Worm (Caenorhabditis elegans) whole organism, L3 larva: ENCODE measurements around the gene C06A1.3.
A peak's percentile ranks its signal among the peaks of the same experiment; 100 is the strongest.

ENCODE experiments used
- R02D3.7 ChIP-seq: fragments of 150-350 bp; optimal IDR thresholded peaks from 2 replicates; lab custom pipeline; 2014; ENCODE audit warnings: missing biosample characterization, missing genetic modification characterization
- aly-2 ChIP-seq: fragments of 150-350 bp; optimal IDR thresholded peaks from 2 replicates; lab custom pipeline; 2014; ENCODE audit warnings: missing biosample characterization, missing genetic modification characterization
- ama-1 ChIP-seq: fragments of 150-350 bp; optimal IDR thresholded peaks from 2 replicates; lab custom pipeline; 2018
- ceh-28 ChIP-seq: fragments of 150-350 bp; optimal IDR thresholded peaks from 2 replicates; lab custom pipeline; 2014; ENCODE audit warnings: missing biosample characterization, missing genetic modification reagents, missing genetic modification characterization
- ceh-9 ChIP-seq: sonication (generic microtip); optimal IDR thresholded peaks from 2 replicates; lab custom pipeline; 2018; ENCODE audit warnings: missing biosample characterization, missing genetic modification characterization
- egl-27 ChIP-seq: sonication (generic microtip); optimal IDR thresholded peaks from 4 replicates; lab custom pipeline; 2017; ENCODE audit warnings: missing biosample characterization, missing genetic modification reagents, missing genetic modification characterization
- egl-5 ChIP-seq: fragments of 150-350 bp; optimal IDR thresholded peaks from 2 replicates; lab custom pipeline; 2017; ENCODE audit warnings: missing biosample characterization, missing genetic modification reagents, missing genetic modification characterization, inconsistent platforms
- elt-1 ChIP-seq: fragments of 150-350 bp; optimal IDR thresholded peaks from 2 replicates; lab custom pipeline; 2014; ENCODE audit warnings: missing biosample characterization, missing genetic modification characterization
- elt-2 ChIP-seq: sonication (generic microtip); optimal IDR thresholded peaks from 2 replicates; lab custom pipeline; 2016; ENCODE audit warnings: missing genetic modification reagents, mild to moderate bottlenecking, missing genetic modification characterization, missing compliant biosample characterization
- elt-3 ChIP-seq, 3 experiments: fragments of 150-350 bp in 1 of 3; sonication (generic microtip) in 2 of 3; optimal IDR thresholded peaks; 2 replicates in 2 of 3; 4 replicates in 1 of 3; lab custom pipeline; 2014 to 2017; ENCODE audit warnings: missing biosample characterization in 3 of 3, missing genetic modification characterization in 3 of 3
- fkh-10 ChIP-seq: sonication (generic microtip); optimal IDR thresholded peaks from 2 replicates; lab custom pipeline; 2017; ENCODE audit warnings: missing biosample characterization, missing genetic modification reagents, missing genetic modification characterization
- fkh-2 ChIP-seq: fragments of 150-350 bp; optimal IDR thresholded peaks from 2 replicates; lab custom pipeline; 2014; ENCODE audit warnings: missing biosample characterization, missing genetic modification reagents, missing genetic modification characterization
- fos-1 ChIP-seq: fragments of 150-350 bp; optimal IDR thresholded peaks from 2 replicates; lab custom pipeline; 2014; ENCODE audit warnings: missing biosample characterization, missing genetic modification characterization
- hmg-11 ChIP-seq: sonication (generic microtip); optimal IDR thresholded peaks from 2 replicates; lab custom pipeline; 2016; ENCODE audit warnings: missing genetic modification characterization, missing compliant biosample characterization
- jun-1 ChIP-seq: fragments of 150-350 bp; optimal IDR thresholded peaks from 2 replicates; lab custom pipeline; 2014; ENCODE audit warnings: missing biosample characterization, missing genetic modification reagents, missing genetic modification characterization
- lin-15B ChIP-seq: fragments of 150-350 bp; optimal IDR thresholded peaks from 2 replicates; lab custom pipeline; 2014; ENCODE audit warnings: missing biosample characterization, missing genetic modification characterization
- lin-39 ChIP-seq: fragments of 150-350 bp; optimal IDR thresholded peaks from 2 replicates; lab custom pipeline; 2018; ENCODE audit warnings: missing biosample characterization, missing genetic modification reagents, missing genetic modification characterization
- lsy-12 ChIP-seq: sonication (generic microtip); optimal IDR thresholded peaks from 2 replicates; lab custom pipeline; 2016; ENCODE audit warnings: mild to moderate bottlenecking, missing genetic modification characterization, missing compliant biosample characterization
- mdl-1 ChIP-seq: fragments of 150-350 bp; optimal IDR thresholded peaks from 2 replicates; lab custom pipeline; 2014; ENCODE audit warnings: missing biosample characterization, missing genetic modification characterization
- mml-1 ChIP-seq: fragments of 150-350 bp; sonication (generic microtip); optimal IDR thresholded peaks from 3 replicates; lab custom pipeline; 2014; ENCODE audit warnings: missing biosample characterization, missing genetic modification characterization
- nfya-1 ChIP-seq: sonication (generic microtip); optimal IDR thresholded peaks from 2 replicates; lab custom pipeline; 2017; ENCODE audit warnings: missing genetic modification characterization, mild to moderate bottlenecking, missing compliant biosample characterization, antibody characterized with exemption, moderate library complexity; ENCODE audit not compliant: insufficient read depth
- nhr-11 ChIP-seq: fragments of 150-350 bp; optimal IDR thresholded peaks from 2 replicates; lab custom pipeline; 2014; ENCODE audit warnings: missing biosample characterization, missing genetic modification characterization
- nhr-12 ChIP-seq: fragments of 150-350 bp; optimal IDR thresholded peaks from 2 replicates; lab custom pipeline; 2014; ENCODE audit warnings: missing biosample characterization, missing genetic modification characterization
- nhr-23 ChIP-seq: fragments of 150-350 bp; optimal IDR thresholded peaks from 2 replicates; lab custom pipeline; 2014; ENCODE audit warnings: missing biosample characterization, missing genetic modification reagents, missing genetic modification characterization
- nhr-25 ChIP-seq: sonication (generic microtip); optimal IDR thresholded peaks from 2 replicates; lab custom pipeline; 2017; ENCODE audit warnings: missing biosample characterization, missing genetic modification characterization
- nhr-43 ChIP-seq: sonication (generic microtip); optimal IDR thresholded peaks from 2 replicates; lab custom pipeline; 2016; ENCODE audit warnings: mild to moderate bottlenecking, missing genetic modification characterization, missing compliant biosample characterization; ENCODE audit not compliant: poor library complexity, severe bottlenecking
- nhr-76 ChIP-seq: fragments of 150-350 bp; sonication (generic microtip); optimal IDR thresholded peaks from 5 replicates; lab custom pipeline; 2014; ENCODE audit warnings: missing biosample characterization, missing genetic modification characterization
- pha-4 ChIP-seq: fragments of 150-350 bp; optimal IDR thresholded peaks from 2 replicates; lab custom pipeline; 2014; ENCODE audit warnings: missing biosample characterization, missing genetic modification reagents, missing genetic modification characterization
- pqm-1 ChIP-seq: fragments of 150-350 bp; optimal IDR thresholded peaks from 2 replicates; lab custom pipeline; 2017; ENCODE audit warnings: missing biosample characterization, missing genetic modification characterization, inconsistent platforms
- sea-2 ChIP-seq: fragments of 150-350 bp; sonication (generic microtip); optimal IDR thresholded peaks from 4 replicates; lab custom pipeline; 2014; ENCODE audit warnings: missing biosample characterization, missing genetic modification reagents, missing genetic modification characterization
- skn-1 ChIP-seq: fragments of 150-350 bp; optimal IDR thresholded peaks from 2 replicates; lab custom pipeline; 2014; ENCODE audit warnings: missing biosample characterization, missing genetic modification characterization
- snpc-4 ChIP-seq: fragments of 150-350 bp; optimal IDR thresholded peaks from 2 replicates; lab custom pipeline; 2014; ENCODE audit warnings: missing biosample characterization, missing genetic modification characterization
- tbx-2 ChIP-seq: sonication (generic microtip); optimal IDR thresholded peaks from 2 replicates; lab custom pipeline; 2016; ENCODE audit warnings: mild to moderate bottlenecking, missing genetic modification characterization, missing compliant biosample characterization
- unc-39 ChIP-seq: sonication (generic microtip); optimal IDR thresholded peaks from 4 replicates; lab custom pipeline; 2017; ENCODE audit warnings: missing biosample characterization, missing genetic modification characterization
- unc-62 ChIP-seq: fragments of 150-350 bp; sonication (generic microtip); optimal IDR thresholded peaks from 4 replicates; lab custom pipeline; 2014; ENCODE audit warnings: missing biosample characterization, missing genetic modification reagents, missing genetic modification characterization
- zag-1 ChIP-seq: fragments of 150-350 bp; optimal IDR thresholded peaks from 2 replicates; lab custom pipeline; 2014; ENCODE audit warnings: missing biosample characterization, missing genetic modification characterization
- ztf-11 ChIP-seq: fragments of 150-350 bp; optimal IDR thresholded peaks from 2 replicates; lab custom pipeline; 2014; ENCODE audit warnings: missing biosample characterization, missing genetic modification characterization
- ztf-4 ChIP-seq: fragments of 150-350 bp; optimal IDR thresholded peaks from 2 replicates; lab custom pipeline; 2014; ENCODE audit warnings: missing biosample characterization, missing genetic modification characterization

Gene C06A1.3

ce11 chrII:10546784-10547087, 25.3 kb upstream of the C06A1.3 start:
- no peak for TF ChIP-seq ceh-9 (tag; lab: Kevin White, UChicago)
- TF ChIP-seq fos-1: no peak
- TF ChIP-seq nfya-1 (tag; lab: Kevin White, UChicago): peak; percentile 5
- TF ChIP-seq lin-39 (tag; lab: Kevin White, UChicago): peak; percentile 14
- no peak for TF ChIP-seq lin-15B
- peak; percentile 3 for TF ChIP-seq nhr-11 (tag; lab: Kevin White, UChicago)
- TF ChIP-seq ztf-4 (tag; lab: Kevin White, UChicago): peak; percentile 36
- TF ChIP-seq mml-1 (tag; lab: Kevin White, UChicago): no peak
- peak; percentile 24 for TF ChIP-seq nhr-25 (tag; lab: Kevin White, UChicago)

- TF ChIP-seq pha-4 (tag; lab: Kevin White, UChicago) (no peak), nhr-76 (tag; lab: Kevin White, UChicago) (no peak), nhr-12 (tag; lab: Kevin White, UChicago) (no peak), lin-39 (tag; lab: Kevin White, UChicago) (peak; percentile 3), nhr-11 (tag; lab: Kevin White, UChicago) (no peak), nhr-25 (tag; lab: Kevin White, UChicago) (peak; percentile 4), zag-1 (no peak), pqm-1 (tag; lab: Kevin White, UChicago) (no peak)
These were observed 24.8 kb upstream of the C06A1.3 start for ce11 chrII:10547311-10547710.

- peak; percentile 61 for TF ChIP-seq jun-1
- no peak for TF ChIP-seq ztf-11 (tag; lab: Kevin White, UChicago)
- peak; percentile 51 for TF ChIP-seq pqm-1 (tag; lab: Kevin White, UChicago)
- peak; percentile 85 for TF ChIP-seq ama-1 (lab: Kevin White, UChicago)
- TF ChIP-seq elt-2 (tag; lab: Kevin White, UChicago): peak; percentile 25
- TF ChIP-seq nhr-25 (tag; lab: Kevin White, UChicago): peak; percentile 31
- TF ChIP-seq ztf-4 (tag; lab: Kevin White, UChicago): no peak
- TF ChIP-seq nhr-11 (tag; lab: Kevin White, UChicago): no peak
- TF ChIP-seq fkh-2: no peak
- peak; percentile 53 for TF ChIP-seq nfya-1 (tag; lab: Kevin White, UChicago)
These were observed 24.0 kb upstream of the C06A1.3 start for ce11 chrII:10547803-10548693.

DNA sequence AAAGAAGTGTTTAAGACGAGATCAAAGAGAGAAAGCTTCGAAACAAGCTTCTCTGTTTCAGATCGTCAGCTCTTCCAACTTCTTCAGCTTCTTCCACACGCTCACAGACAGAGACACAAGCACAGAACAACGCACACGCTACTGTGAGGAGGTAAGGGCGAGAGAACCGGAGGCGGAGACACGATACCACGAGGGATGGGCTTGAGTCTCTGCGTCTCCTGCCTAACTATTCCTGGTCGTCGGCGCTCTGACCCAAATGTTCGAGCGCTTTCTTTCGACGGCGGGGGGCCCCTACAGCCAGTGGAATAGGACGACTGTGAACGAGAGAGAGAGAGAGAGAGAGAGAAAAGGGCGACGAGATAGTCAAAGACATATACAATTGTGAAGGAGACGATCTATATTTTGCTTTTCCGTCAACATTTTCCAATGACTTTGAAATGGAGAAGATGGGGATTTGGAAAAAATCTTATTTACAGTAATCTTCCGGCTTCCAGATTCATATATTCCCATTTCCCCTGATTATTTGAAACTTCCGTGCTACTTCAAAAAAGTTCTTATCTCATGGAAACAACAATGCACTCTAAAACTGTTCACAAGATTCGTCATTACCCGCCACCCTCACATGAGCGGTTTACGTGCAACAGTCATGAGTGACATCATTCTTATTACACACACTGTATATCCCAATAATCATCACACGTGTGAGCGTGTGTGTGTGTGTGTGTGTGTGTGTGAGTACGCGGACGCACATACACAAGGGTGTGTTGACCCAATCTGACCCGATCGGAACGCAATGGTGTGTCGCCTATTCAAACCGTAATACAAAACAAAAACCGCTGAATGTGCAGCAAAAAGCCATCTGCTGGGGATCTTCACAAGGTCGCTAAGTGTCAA, 23.0 kb upstream of the C06A1.3 start:
- TF ChIP-seq egl-5 (tag; lab: Kevin White, UChicago) (peak; percentile 44), fos-1 (peak; percentile 48), aly-2 (tag; lab: Kevin White, UChicago) (no peak), nhr-43 (tag; lab: Kevin White, UChicago) (peak; percentile 80), unc-39 (tag; lab: Kevin White, UChicago) (no peak), mdl-1 (tag; lab: Kevin White, UChicago) (peak; percentile 89), elt-1 (tag; lab: Kevin White, UChicago) (peak; percentile 32), lin-39 (tag; lab: Kevin White, UChicago) (peak; percentile 88), nhr-23 (tag; lab: Kevin White, UChicago) (peak; percentile 78), unc-62 (GFP tag; lab: Kevin White, UChicago) (peak; percentile 61), ceh-9 (tag; lab: Kevin White, UChicago) (no peak), snpc-4 (tag; lab: Kevin White, UChicago) (peak; percentile 74), nhr-11 (tag; lab: Kevin White, UChicago) (peak; percentile 84), sea-2 (peak; percentile 34), hmg-11 (peak; percentile 78), ceh-28 (tag; lab: Kevin White, UChicago) (peak; percentile 68), lin-15B (peak; percentile 63), jun-1 (peak; percentile 72), ama-1 (lab: Kevin White, UChicago) (peak; percentile 99), lsy-12 (peak; percentile 60), skn-1 (peak; percentile 46), zag-1 (no peak), tbx-2 (tag; lab: Kevin White, UChicago) (peak; percentile 37), elt-2 (tag; lab: Kevin White, UChicago) (peak; percentile 62), fkh-10 (GFP tag; lab: Kevin White, UChicago) (peak; percentile 93), pqm-1 (tag; lab: Kevin White, UChicago) (peak; percentile 63), egl-27 (tag; lab: Kevin White, UChicago) (peak; percentile 64), nhr-12 (tag; lab: Kevin White, UChicago) (no peak), pha-4 (tag; lab: Kevin White, UChicago) (peak; percentile 90), nhr-76 (tag; lab: Kevin White, UChicago) (no peak), nfya-1 (tag; lab: Kevin White, UChicago) (peak; percentile 90), elt-3 (tag; optimal IDR thresholded peaks at IDR 0.05; lab: Kevin White, UChicago) (no peak), ztf-11 (tag; lab: Kevin White, UChicago) (no peak), R02D3.7 (tag; lab: Kevin White, UChicago) (peak; percentile 62), nhr-25 (tag; lab: Kevin White, UChicago) (peak; percentile 84)
